Fruit fly (Drosophila melanogaster): Measurements from ENCODE around the gene Gyc76C.
"Not testable (repeated sequence)": the region's sequence is repeated elsewhere in the genome, so short reads cannot be mapped to it uniquely, and the experiment has no call there.

DNA sequence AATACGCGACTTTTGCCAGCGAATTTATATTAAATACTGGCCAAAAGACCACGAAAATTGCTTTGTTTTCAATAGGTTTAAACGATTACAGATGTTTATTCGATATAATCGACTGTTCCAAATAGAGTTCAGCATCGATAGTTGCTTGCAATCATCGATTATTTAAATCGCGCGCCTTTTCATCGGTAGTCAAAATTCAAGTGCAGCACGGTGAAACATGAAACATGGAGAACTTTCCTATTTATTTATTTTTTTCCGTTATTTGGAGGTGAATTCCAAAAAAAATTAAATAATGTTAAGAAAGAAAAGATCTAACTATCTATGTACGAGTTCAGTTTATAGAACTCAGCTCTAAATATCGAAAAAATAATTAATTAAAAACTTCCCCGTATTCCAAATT, 43.7 kb downstream of the Gyc76C start, which contains the start of gene CG42638:
- TF ChIP-seq Ets98B (GFP tag; IDR thresholded peaks at IDR 0.05); D1 (tag; optimal IDR thresholded peaks at IDR 0.05); Snoo (tag; optimal IDR thresholded peaks at IDR 0.05); CG8159 (tag; optimal IDR thresholded peaks at IDR 0.05); EcR (GFP tag; optimal IDR thresholded peaks at IDR 0.05); CG32121 (GFP tag; IDR thresholded peaks at IDR 0.05); CG8301 (tag; optimal IDR thresholded peaks at IDR 0.05); rn (GFP tag; IDR thresholded peaks at IDR 0.05); Pif1A (GFP tag; optimal IDR thresholded peaks at IDR 0.05); CG4496 (GFP tag; IDR thresholded peaks at IDR 0.05); CG9948 (tag; optimal IDR thresholded peaks at IDR 0.05); gl (tag; optimal IDR thresholded peaks at IDR 0.05); CG17806 (tag; optimal IDR thresholded peaks at IDR 0.05): not testable (repeated sequence)

Measured in whole organism, pupa.